Fruit fly (Drosophila melanogaster) whole organism, embryonic: Measurements from ENCODE around the gene CG42324.

Experiments used
- CG11398 ChIP-seq: fragments of 200-800 bp; sonication (Bioruptor generic); optimal IDR thresholded peaks from 2 replicates; lab custom pipeline; 2016; ENCODE audit warnings: missing biosample characterization, missing genetic modification characterization
- CG11504 ChIP-seq: fragments of 200-800 bp; sonication (Bioruptor generic); optimal IDR thresholded peaks from 3 replicates; lab custom pipeline; 2019; ENCODE audit warnings: missing biosample characterization, mild to moderate bottlenecking, missing genetic modification characterization, moderate library complexity
- CG12071 ChIP-seq: fragments of 200-800 bp; sonication (Bioruptor generic); optimal IDR thresholded peaks from 3 replicates; lab custom pipeline; 2018; ENCODE audit warnings: missing biosample characterization, mild to moderate bottlenecking, missing genetic modification characterization
- CG12659 ChIP-seq: fragments of 200-800 bp; sonication (Bioruptor generic); optimal IDR thresholded peaks from 3 replicates; lab custom pipeline; 2017; ENCODE audit warnings: mild to moderate bottlenecking, missing biosample characterization, missing genetic modification reagents, missing genetic modification characterization
- CG13123 ChIP-seq: fragments of 200-800 bp; sonication (Bioruptor generic); optimal IDR thresholded peaks from 2 replicates; lab custom pipeline; 2016; ENCODE audit warnings: missing biosample characterization, missing genetic modification characterization
- CG15011 ChIP-seq: fragments of 200-800 bp; sonication (Bioruptor generic); optimal IDR thresholded peaks from 3 replicates; lab custom pipeline; 2018; ENCODE audit warnings: missing biosample characterization, mild to moderate bottlenecking, missing genetic modification characterization
- CG15073 ChIP-seq: fragments of 200-800 bp; sonication (Bioruptor generic); optimal IDR thresholded peaks from 2 replicates; lab custom pipeline; 2016; ENCODE audit warnings: missing biosample characterization, missing genetic modification characterization
- CG17912 ChIP-seq: fragments of 200-800 bp; sonication (Bioruptor generic); optimal IDR thresholded peaks from 2 replicates; lab custom pipeline; 2018; ENCODE audit warnings: missing biosample characterization, mild to moderate bottlenecking, missing genetic modification characterization
- CG18011 ChIP-seq: fragments of 200-800 bp; sonication (Bioruptor generic); optimal IDR thresholded peaks from 2 replicates; lab custom pipeline; 2017; ENCODE audit warnings: missing biosample characterization, missing genetic modification characterization, mild to moderate bottlenecking, moderate library complexity, missing genotype
- CG30403 ChIP-seq: fragments of 200-800 bp; sonication (Bioruptor generic); optimal IDR thresholded peaks from 3 replicates; lab custom pipeline; 2016; ENCODE audit warnings: missing biosample characterization, missing genetic modification characterization
- CG31388 ChIP-seq: fragments of 200-800 bp; sonication (Bioruptor generic); optimal IDR thresholded peaks from 2 replicates; lab custom pipeline; 2016; ENCODE audit warnings: missing biosample characterization, missing genetic modification characterization
- CG3995 ChIP-seq: fragments of 200-800 bp; sonication (Bioruptor generic); optimal IDR thresholded peaks from 3 replicates; lab custom pipeline; 2016; ENCODE audit warnings: missing biosample characterization, missing genetic modification characterization
- CG4404 ChIP-seq: fragments of 200-800 bp; sonication (Bioruptor generic); IDR thresholded peaks from 2 replicates; pipeline ENCODE4 v1.3.6; 2022; ENCODE audit warnings: missing biosample characterization, missing genetic modification characterization
- CG4424 ChIP-seq: fragments of 200-800 bp; sonication (Bioruptor generic); optimal IDR thresholded peaks from 3 replicates; lab custom pipeline; 2016; ENCODE audit warnings: missing biosample characterization, missing genetic modification characterization
- CG6854 ChIP-seq: fragments of 200-800 bp; sonication (Bioruptor generic); optimal IDR thresholded peaks from 3 replicates; lab custom pipeline; 2017; ENCODE audit warnings: missing biosample characterization, mild to moderate bottlenecking, missing genetic modification characterization
- CG8359 ChIP-seq: fragments of 200-800 bp; sonication (Bioruptor generic); optimal IDR thresholded peaks from 2 replicates; lab custom pipeline; 2017; ENCODE audit warnings: missing biosample characterization, mild to moderate bottlenecking, missing genetic modification characterization, borderline replicate concordance
- CG8478 ChIP-seq: fragments of >200 bp; optimal IDR thresholded peaks from 2 replicates; lab custom pipeline; 2018
- CG9215 ChIP-seq: fragments of 200-800 bp; sonication (Bioruptor generic); IDR thresholded peaks from 2 replicates; pipeline ENCODE4 v1.3.6; 2022; ENCODE audit warnings: missing biosample characterization, missing genetic modification characterization
- Dad ChIP-seq: fragments of 200-800 bp; sonication (Bioruptor generic); optimal IDR thresholded peaks from 3 replicates; lab custom pipeline; 2016; ENCODE audit warnings: missing biosample characterization, missing genetic modification characterization
- Dfd ChIP-seq, 2 experiments: fragments of >200 bp; optimal IDR thresholded peaks; 2 replicates each; lab custom pipeline; 2017; ENCODE audit warnings: missing biosample characterization in 2 of 2, missing genetic modification characterization in 2 of 2
- Doc3 ChIP-seq: fragments of 200-800 bp; sonication (Bioruptor generic); IDR thresholded peaks from 3 replicates; pipeline ENCODE4 v1.3.6; 2022; ENCODE audit warnings: missing biosample characterization, missing genetic modification characterization; ENCODE audit not compliant: partially characterized antibody
- E2f1 ChIP-seq: fragments of 200-800 bp; sonication (Bioruptor generic); IDR thresholded peaks from 2 replicates; pipeline ENCODE4 v1.3.6; 2022; ENCODE audit warnings: missing biosample characterization, missing genetic modification characterization
- ERR ChIP-seq: fragments of 200-800 bp; sonication (Bioruptor generic); optimal IDR thresholded peaks from 2 replicates; lab custom pipeline; 2016; ENCODE audit warnings: missing biosample characterization, missing genetic modification characterization
- H2.0 ChIP-seq: fragments of 200-800 bp; sonication (Bioruptor generic); IDR thresholded peaks from 2 replicates; pipeline ENCODE4 v1.3.6; 2022; ENCODE audit warnings: missing biosample characterization, missing genetic modification characterization
- Hr51 ChIP-seq, 2 experiments: fragments of 200-800 bp; sonication (Bioruptor generic); optimal IDR thresholded peaks; 2 replicates in 1 of 2; 3 replicates in 1 of 2; lab custom pipeline; 2016 to 2018; ENCODE audit warnings: missing biosample characterization in 2 of 2, missing genetic modification characterization in 2 of 2, mild to moderate bottlenecking in 1 of 2, moderate library complexity in 1 of 2
- NC2β ChIP-seq: fragments of 200-800 bp; sonication (Bioruptor generic); optimal IDR thresholded peaks from 2 replicates; lab custom pipeline; 2016; ENCODE audit warnings: missing biosample characterization, missing genetic modification characterization
- NFAT ChIP-seq: fragments of 200-800 bp; sonication (Bioruptor generic); IDR thresholded peaks from 2 replicates; pipeline ENCODE4 v1.3.6; 2022; ENCODE audit warnings: missing biosample characterization, missing genetic modification characterization
- NK7.1 ChIP-seq: fragments of 200-800 bp; sonication (Bioruptor generic); optimal IDR thresholded peaks from 3 replicates; lab custom pipeline; 2016; ENCODE audit warnings: missing biosample characterization, missing genetic modification characterization
- Pdp1 ChIP-seq, 2 experiments: fragments of 200-800 bp; sonication (Bioruptor generic); optimal IDR thresholded peaks; 3 replicates each; lab custom pipeline; 2016; ENCODE audit warnings: missing biosample characterization in 2 of 2, missing genetic modification characterization in 2 of 2, mild to moderate bottlenecking in 1 of 2, moderate library complexity in 1 of 2
- Six4 ChIP-seq: fragments of 200-800 bp; sonication (Bioruptor generic); optimal IDR thresholded peaks from 2 replicates; lab custom pipeline; 2016; ENCODE audit warnings: missing biosample characterization, missing genetic modification characterization
- Ssrp ChIP-seq: fragments of 200-800 bp; sonication (Bioruptor generic); optimal IDR thresholded peaks from 2 replicates; lab custom pipeline; 2018; ENCODE audit warnings: missing biosample characterization, mild to moderate bottlenecking, missing genetic modification characterization, moderate library complexity
- ab ChIP-seq: fragments of 200-800 bp; sonication (Bioruptor generic); optimal IDR thresholded peaks from 2 replicates; lab custom pipeline; 2016; ENCODE audit warnings: missing biosample characterization, missing genetic modification characterization
- amos ChIP-seq: fragments of 200-800 bp; sonication (Bioruptor generic); IDR thresholded peaks from 2 replicates; pipeline ENCODE4 v1.3.6; 2022; ENCODE audit warnings: missing biosample characterization, missing genetic modification characterization; ENCODE audit not compliant: partially characterized antibody
- ase ChIP-seq: fragments of 200-800 bp; sonication (Bioruptor generic); IDR thresholded peaks from 3 replicates; pipeline ENCODE4 v1.3.6; 2022; ENCODE audit warnings: missing biosample characterization, missing genetic modification characterization
- bab2 ChIP-seq: fragments of 200-800 bp; sonication (Bioruptor generic); optimal IDR thresholded peaks from 2 replicates; lab custom pipeline; 2016; ENCODE audit warnings: missing biosample characterization, missing genetic modification characterization
- bigmax ChIP-seq: fragments of 200-800 bp; sonication (Bioruptor generic); optimal IDR thresholded peaks from 2 replicates; lab custom pipeline; 2018; ENCODE audit warnings: missing biosample characterization, mild to moderate bottlenecking, missing genetic modification characterization
- chinmo ChIP-seq: fragments of 200-800 bp; sonication (Bioruptor generic); IDR thresholded peaks from 4 replicates; pipeline ENCODE4 v1.3.6; 2022; ENCODE audit warnings: missing biosample characterization, missing genetic modification characterization; ENCODE audit not compliant: partially characterized antibody
- chm ChIP-seq: fragments of 200-800 bp; sonication (Bioruptor generic); IDR thresholded peaks from 2 replicates; pipeline ENCODE4 v1.3.6; 2022; ENCODE audit warnings: missing biosample characterization, missing genetic modification characterization
- ci ChIP-seq: fragments of 200-800 bp; sonication (Bioruptor generic); IDR thresholded peaks from 3 replicates; pipeline ENCODE4 v1.3.6; 2022; ENCODE audit warnings: missing biosample characterization, missing genetic modification characterization
- corto ChIP-seq: fragments of 200-800 bp; sonication (Bioruptor generic); optimal IDR thresholded peaks from 2 replicates; lab custom pipeline; 2016; ENCODE audit warnings: missing biosample characterization, mild to moderate bottlenecking, missing genetic modification characterization, moderate library complexity
- gce ChIP-seq: fragments of 200-800 bp; sonication (Bioruptor generic); IDR thresholded peaks from 3 replicates; pipeline ENCODE4 v1.3.6; 2022; ENCODE audit warnings: missing biosample characterization, missing genetic modification characterization
- insv ChIP-seq, 2 experiments: fragments of 200-800 bp; sonication (Bioruptor generic); optimal IDR thresholded peaks; 3 replicates each; lab custom pipeline; 2016 to 2018; ENCODE audit warnings: missing biosample characterization in 2 of 2, missing genetic modification characterization in 2 of 2
- ken ChIP-seq: fragments of 200-800 bp; sonication (Bioruptor generic); IDR thresholded peaks from 3 replicates; pipeline ENCODE4 v1.3.6; 2022; ENCODE audit warnings: missing biosample characterization, missing genetic modification characterization
- luna ChIP-seq: fragments of 200-800 bp; sonication (Bioruptor generic); optimal IDR thresholded peaks from 2 replicates; lab custom pipeline; 2016; ENCODE audit warnings: missing biosample characterization, missing genetic modification characterization
- nmo ChIP-seq: fragments of 200-800 bp; sonication (Bioruptor generic); optimal IDR thresholded peaks from 2 replicates; lab custom pipeline; 2018; ENCODE audit warnings: missing biosample characterization, mild to moderate bottlenecking, missing genetic modification characterization, moderate library complexity
- oc ChIP-seq: fragments of 200-800 bp; sonication (Bioruptor generic); optimal IDR thresholded peaks from 2 replicates; lab custom pipeline; 2018; ENCODE audit warnings: missing biosample characterization, mild to moderate bottlenecking, missing genetic modification characterization, moderate library complexity
- prd ChIP-seq, 3 experiments: fragments of >200 bp in 2 of 3; fragments of 200-800 bp in 1 of 3; sonication (Bioruptor generic) in 1 of 3; optimal IDR thresholded peaks in 2 of 3; IDR thresholded peaks in 1 of 3; 2 replicates in 2 of 3; 3 replicates in 1 of 3; pipeline versions ENCODE4 v1.3.6 to Lab custom; 2017 to 2022; ENCODE audit warnings: missing biosample characterization in 1 of 3, missing genetic modification characterization in 1 of 3
- slou ChIP-seq: fragments of 200-800 bp; sonication (Bioruptor generic); optimal IDR thresholded peaks from 3 replicates; lab custom pipeline; 2016; ENCODE audit warnings: missing biosample characterization, missing genetic modification characterization
- tio ChIP-seq: fragments of 200-800 bp; sonication (Bioruptor generic); optimal IDR thresholded peaks from 2 replicates; lab custom pipeline; 2017; ENCODE audit warnings: missing biosample characterization, missing genetic modification characterization, inconsistent platforms
- vnd ChIP-seq: fragments of 200-800 bp; sonication (Bioruptor generic); IDR thresholded peaks from 3 replicates; pipeline ENCODE4 v1.3.6; 2022; ENCODE audit warnings: missing biosample characterization, missing genetic modification characterization; ENCODE audit not compliant: partially characterized antibody

The CG42324 gene

DNA sequence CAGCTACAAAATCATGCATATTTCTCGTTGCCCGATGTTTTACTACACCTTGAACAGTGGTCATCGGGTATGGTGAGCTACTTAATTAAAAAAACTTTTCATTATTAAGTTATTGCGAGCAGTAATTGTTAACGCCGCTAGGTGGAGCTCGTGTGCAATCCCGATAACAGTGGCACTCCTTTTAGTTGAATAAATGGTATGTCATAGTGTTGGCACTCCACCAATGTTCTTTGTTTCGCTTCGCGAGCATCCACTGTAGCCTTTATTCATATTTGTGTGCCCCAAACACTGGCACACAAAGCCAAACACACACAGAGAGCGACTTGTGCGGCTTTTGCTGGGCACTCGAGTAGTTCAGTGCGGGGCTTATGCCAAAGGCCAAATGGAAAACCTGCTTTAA lies 45.6 kb downstream of the CG42324 start (continued):
- TF ChIP-seq CG12071 (GFP tag; lab: Kevin White, UChicago) (peak; percentile 86), CG3995 (peak; percentile 46), CG8359 (GFP tag; lab: Kevin White, UChicago) (peak; percentile 44), Six4 (GFP tag; lab: Kevin White, UChicago) (peak; percentile 53), CG4424 (GFP tag; lab: Kevin White, UChicago) (peak; percentile 66), ERR (GFP tag; lab: Kevin White, UChicago) (peak; percentile 74), chinmo (GFP tag; lab: Robert Waterston, UW) (no peak), CG11398 (GFP tag; lab: Kevin White, UChicago) (peak; percentile 87), Hr51 (GFP tag; optimal IDR thresholded peaks at IDR 0.05; lab: Kevin White, UChicago) (peak; percentile 88 to 92), Pdp1 (GFP tag; optimal IDR thresholded peaks at IDR 0.05; lab: Kevin White, UChicago) (peak; percentile 84 to 90), CG6854 (peak; percentile 53), CG31388 (peak; percentile 49), CG4404 (GFP tag; lab: Robert Waterston, UW) (peak; percentile 87), NFAT (peak; percentile 90; the same call in 1 of the 2 replicates), chm (peak; percentile 90), CG12659 (GFP tag; lab: Kevin White, UChicago) (peak; percentile 90), CG17912 (GFP tag; lab: Kevin White, UChicago) (peak; percentile 37), corto (GFP tag; lab: Kevin White, UChicago) (peak; percentile 77), Dad (GFP tag; lab: Kevin White, UChicago) (peak; percentile 87), CG30403 (GFP tag; lab: Kevin White, UChicago) (peak; percentile 92), Dfd (GFP tag; optimal IDR thresholded peaks at IDR 0.05; lab: Kevin White, UChicago) (no peak), CG11504 (tag; lab: Kevin White, UChicago) (peak; percentile 92), ab (GFP tag; lab: Kevin White, UChicago) (peak; percentile 79), CG18011 (GFP tag; lab: Kevin White, UChicago) (peak; percentile 70), tio (GFP tag; lab: Kevin White, UChicago) (peak; percentile 77), bigmax (GFP tag; lab: Kevin White, UChicago) (no peak), ci (GFP tag; lab: Robert Waterston, UW) (peak; percentile 98), ken (GFP tag; lab: Robert Waterston, UW) (peak; percentile 96), luna (GFP tag; lab: Kevin White, UChicago) (no peak), gce (peak; percentile 86; the same call in 2 of the 3 replicates), E2f1 (GFP tag; lab: Robert Waterston, UW) (peak; percentile 90), H2.0 (GFP tag; lab: Robert Waterston, UW) (peak; percentile 95), prd (optimal IDR thresholded peaks at IDR 0.05; lab: Kevin White, UChicago) (no peak), prd (GFP tag; IDR thresholded peaks at IDR 0.05; lab: Robert Waterston, UW) (peak; percentile 88), CG13123 (GFP tag; lab: Kevin White, UChicago) (peak; percentile 61), insv (GFP tag; optimal IDR thresholded peaks at IDR 0.05; lab: Kevin White, UChicago) (peak in 1 of 2 experiments; percentile 17), amos (GFP tag; lab: Robert Waterston, UW) (no peak), Ssrp (tag; lab: Kevin White, UChicago) (peak; percentile 82), NC2β (peak; percentile 83), bab2 (peak; percentile 94), vnd (GFP tag; lab: Robert Waterston, UW) (no peak), ase (peak; percentile 89), CG8478 (lab: Kevin White, UChicago) (no peak), NK7.1 (GFP tag; lab: Kevin White, UChicago) (peak; percentile 81), slou (GFP tag; lab: Kevin White, UChicago) (peak; percentile 23), CG9215 (GFP tag; lab: Robert Waterston, UW) (peak; percentile 82), oc (tag; lab: Kevin White, UChicago) (peak; percentile 90), nmo (GFP tag; lab: Kevin White, UChicago) (peak; percentile 89), Doc3 (no peak), CG15011 (GFP tag; lab: Kevin White, UChicago) (peak; percentile 46), CG15073 (GFP tag; lab: Kevin White, UChicago) (peak; percentile 55)
